Fruit fly (Drosophila melanogaster) whole organism, embryonic: Measurements from ENCODE around the gene CG31278.

Experiments used
- Ada2b ChIP-seq: fragments of 200-800 bp; sonication (Bioruptor generic); IDR thresholded peaks from 2 replicates; pipeline ENCODE4 v1.3.6; 2022; ENCODE audit warnings: missing biosample characterization, missing genetic modification characterization
- Atf6 ChIP-seq: fragments of 200-800 bp; sonication (Bioruptor generic); IDR thresholded peaks from 2 replicates; pipeline ENCODE4 v1.3.6; 2022; ENCODE audit warnings: missing biosample characterization, missing genetic modification characterization
- CG10654 ChIP-seq: fragments of 200-800 bp; sonication (Bioruptor generic); optimal IDR thresholded peaks from 2 replicates; lab custom pipeline; 2016; ENCODE audit warnings: missing biosample characterization, missing genetic modification characterization
- CG10959 ChIP-seq: fragments of 200-800 bp; sonication (Bioruptor generic); IDR thresholded peaks from 2 replicates; pipeline ENCODE4 v1.3.6; 2022; ENCODE audit warnings: missing biosample characterization, missing genetic modification characterization
- CG11085 ChIP-seq: fragments of 200-800 bp; sonication (Bioruptor generic); IDR thresholded peaks from 2 replicates; pipeline ENCODE4 v1.3.6; 2022; ENCODE audit warnings: missing biosample characterization, missing genetic modification characterization
- CG11560 ChIP-seq: fragments of 200-800 bp; sonication (Bioruptor generic); IDR thresholded peaks from 3 replicates; pipeline ENCODE4 v1.3.6; 2022; ENCODE audit warnings: missing biosample characterization, missing genetic modification characterization
- CG12299 ChIP-seq: fragments of 200-800 bp; sonication (Bioruptor generic); optimal IDR thresholded peaks from 2 replicates; lab custom pipeline; 2018; ENCODE audit warnings: missing biosample characterization, mild to moderate bottlenecking, missing genetic modification characterization
- CG13424 ChIP-seq: fragments of 200-800 bp; sonication (Bioruptor generic); optimal IDR thresholded peaks from 2 replicates; lab custom pipeline; 2019; ENCODE audit warnings: missing biosample characterization, mild to moderate bottlenecking, missing genetic modification characterization, moderate library complexity
- CG13894 ChIP-seq: fragments of 200-800 bp; sonication (Bioruptor generic); optimal IDR thresholded peaks from 3 replicates; lab custom pipeline; 2018; ENCODE audit warnings: missing biosample characterization, mild to moderate bottlenecking, missing genetic modification characterization, moderate library complexity
- CG18262 ChIP-seq: fragments of 200-800 bp; optimal IDR thresholded peaks from 3 replicates; lab custom pipeline; 2019; ENCODE audit warnings: missing biosample characterization, mild to moderate bottlenecking, missing genetic modification characterization, moderate library complexity
- CG1832 ChIP-seq: fragments of 200-800 bp; sonication (Bioruptor generic); optimal IDR thresholded peaks from 2 replicates; lab custom pipeline; 2017; ENCODE audit warnings: missing biosample characterization, mild to moderate bottlenecking, missing genetic modification characterization, inconsistent platforms
- CG32772 ChIP-seq: fragments of 200-800 bp; sonication (Bioruptor generic); IDR thresholded peaks from 2 replicates; pipeline ENCODE4 v1.3.6; 2022; ENCODE audit warnings: missing biosample characterization, missing genetic modification characterization
- CG33557 ChIP-seq: fragments of 200-800 bp; sonication (Bioruptor generic); optimal IDR thresholded peaks from 2 replicates; lab custom pipeline; 2019; ENCODE audit warnings: missing biosample characterization, mild to moderate bottlenecking, missing genetic modification characterization, moderate library complexity
- CG34376 ChIP-seq: fragments of 200-800 bp; sonication (Bioruptor generic); optimal IDR thresholded peaks from 2 replicates; lab custom pipeline; 2018; ENCODE audit warnings: missing biosample characterization, mild to moderate bottlenecking, missing genetic modification characterization
- CG3726 ChIP-seq: fragments of 200-800 bp; sonication (Bioruptor generic); IDR thresholded peaks from 3 replicates; pipeline ENCODE4, ENCODE4 v1.3.6; 2022; ENCODE audit warnings: missing biosample characterization, missing genetic modification characterization
- CG3838 ChIP-seq: fragments of 200-800 bp; sonication (Bioruptor generic); optimal IDR thresholded peaks from 3 replicates; lab custom pipeline; 2016; ENCODE audit warnings: missing biosample characterization, missing genetic modification characterization
- CG3847 ChIP-seq: fragments of 200-800 bp; sonication (Bioruptor generic); IDR thresholded peaks from 2 replicates; pipeline ENCODE4 v1.3.6; 2022; ENCODE audit warnings: missing biosample characterization, missing genetic modification characterization
- CG4328 ChIP-seq: fragments of 200-800 bp; sonication (Bioruptor generic); optimal IDR thresholded peaks from 3 replicates; lab custom pipeline; 2017; ENCODE audit warnings: missing biosample characterization, missing genetic modification reagents, missing genetic modification characterization
- CG5180 ChIP-seq: fragments of 200-800 bp; sonication (Bioruptor generic); optimal IDR thresholded peaks from 3 replicates; lab custom pipeline; 2017; ENCODE audit warnings: missing biosample characterization, missing genetic modification characterization, mild to moderate bottlenecking, moderate library complexity, missing genetic modification reagents
- CG6854 ChIP-seq: fragments of 200-800 bp; sonication (Bioruptor generic); optimal IDR thresholded peaks from 3 replicates; lab custom pipeline; 2017; ENCODE audit warnings: missing biosample characterization, mild to moderate bottlenecking, missing genetic modification characterization
- CG7963 ChIP-seq: fragments of 200-800 bp; sonication (Bioruptor generic); IDR thresholded peaks from 3 replicates; pipeline ENCODE4 v1.3.6; 2022; ENCODE audit warnings: missing biosample characterization, missing genetic modification characterization; ENCODE audit not compliant: partially characterized antibody
- CG7987 ChIP-seq: fragments of 200-800 bp; sonication (Bioruptor generic); optimal IDR thresholded peaks from 2 replicates; lab custom pipeline; 2018; ENCODE audit warnings: missing biosample characterization, mild to moderate bottlenecking, missing genetic modification characterization, moderate library complexity
- CG8089 ChIP-seq: fragments of 200-800 bp; sonication (Bioruptor generic); optimal IDR thresholded peaks from 3 replicates; lab custom pipeline; 2016; ENCODE audit warnings: missing biosample characterization, missing genetic modification characterization
- CG8924 ChIP-seq: fragments of 200-800 bp; optimal IDR thresholded peaks from 3 replicates; lab custom pipeline; 2019; ENCODE audit warnings: missing biosample characterization, mild to moderate bottlenecking, missing genetic modification characterization, moderate library complexity
- CG9437 ChIP-seq: fragments of 200-800 bp; sonication (Bioruptor generic); optimal IDR thresholded peaks from 2 replicates; lab custom pipeline; 2018; ENCODE audit warnings: missing biosample characterization, mild to moderate bottlenecking, missing genetic modification characterization
- Doc2 ChIP-seq: fragments of 200-800 bp; sonication (Bioruptor generic); IDR thresholded peaks from 2 replicates; pipeline ENCODE4 v1.3.6; 2022; ENCODE audit warnings: missing biosample characterization, missing genetic modification characterization
- Doc3 ChIP-seq: fragments of 200-800 bp; sonication (Bioruptor generic); IDR thresholded peaks from 3 replicates; pipeline ENCODE4 v1.3.6; 2022; ENCODE audit warnings: missing biosample characterization, missing genetic modification characterization; ENCODE audit not compliant: partially characterized antibody
- Drgx ChIP-seq: fragments of 200-800 bp; sonication (Bioruptor generic); IDR thresholded peaks from 2 replicates; pipeline ENCODE4 v1.3.6; 2022; ENCODE audit warnings: missing biosample characterization, missing genetic modification characterization
- Ets65A ChIP-seq: fragments of 200-800 bp; sonication (Bioruptor generic); peaks from one replicate; lab custom pipeline; 2016; ENCODE audit warnings: missing biosample characterization, missing genetic modification characterization
- HmgZ ChIP-seq: fragments of 200-800 bp; sonication (Bioruptor generic); optimal IDR thresholded peaks from 2 replicates; lab custom pipeline; 2018; ENCODE audit warnings: missing biosample characterization, mild to moderate bottlenecking, missing genetic modification characterization
- Hr39 ChIP-seq: fragments of >200 bp; optimal IDR thresholded peaks from 2 replicates; lab custom pipeline; 2017
- Med ChIP-seq: fragments of 200-800 bp; sonication (Bioruptor generic); peaks from one replicate; lab custom pipeline; 2016; ENCODE audit warnings: missing biosample characterization, missing genetic modification characterization, mild to moderate bottlenecking, inconsistent platforms, moderate library complexity
- Rx ChIP-seq: fragments of 200-800 bp; sonication (Bioruptor generic); IDR thresholded peaks from 2 replicates; pipeline ENCODE4 v1.3.6; 2022; ENCODE audit warnings: missing biosample characterization, missing genetic modification characterization
- Scr ChIP-seq: fragments of 200-800 bp; sonication (Bioruptor generic); IDR thresholded peaks from 2 replicates; pipeline ENCODE4 v1.3.6; 2022; ENCODE audit warnings: missing biosample characterization, missing genetic modification characterization; ENCODE audit not compliant: partially characterized antibody
- Sry-β ChIP-seq: fragments of 200-800 bp; sonication (Bioruptor generic); optimal IDR thresholded peaks from 2 replicates; lab custom pipeline; 2018; ENCODE audit warnings: missing biosample characterization, mild to moderate bottlenecking, missing genetic modification characterization, moderate library complexity
- al ChIP-seq: fragments of 200-800 bp; sonication (Bioruptor generic); IDR thresholded peaks from 2 replicates; pipeline ENCODE4 v1.3.6; 2022; ENCODE audit warnings: missing biosample characterization, missing genetic modification characterization
- ap ChIP-seq: fragments of 200-800 bp; sonication (Bioruptor generic); IDR thresholded peaks from 2 replicates; pipeline ENCODE4 v1.3.6; 2022; ENCODE audit warnings: missing biosample characterization, missing genetic modification characterization
- crp ChIP-seq, 2 experiments: fragments of 200-800 bp; sonication (Bioruptor generic); optimal IDR thresholded peaks; 2 replicates in 1 of 2; 3 replicates in 1 of 2; lab custom pipeline; 2017; ENCODE audit warnings: missing biosample characterization in 2 of 2, missing genetic modification characterization in 2 of 2, mild to moderate bottlenecking in 1 of 2, moderate library complexity in 1 of 2
- exex ChIP-seq: fragments of 200-800 bp; sonication (Bioruptor generic); optimal IDR thresholded peaks from 4 replicates; lab custom pipeline; 2018; ENCODE audit warnings: missing biosample characterization, mild to moderate bottlenecking, missing genetic modification characterization, moderate library complexity
- gfzf ChIP-seq: fragments of 200-800 bp; sonication (Bioruptor generic); optimal IDR thresholded peaks from 2 replicates; lab custom pipeline; 2016; ENCODE audit warnings: missing biosample characterization, mild to moderate bottlenecking, missing genetic modification characterization, moderate library complexity
- hbn ChIP-seq: fragments of 200-800 bp; sonication (Bioruptor generic); IDR thresholded peaks from 2 replicates; pipeline ENCODE4 v1.3.6; 2022; ENCODE audit warnings: missing biosample characterization, missing genetic modification characterization; ENCODE audit not compliant: partially characterized antibody
- her ChIP-seq: fragments of 200-800 bp; sonication (Bioruptor generic); optimal IDR thresholded peaks from 2 replicates; lab custom pipeline; 2016; ENCODE audit warnings: missing biosample characterization, missing genetic modification characterization
- jigr1 ChIP-seq: fragments of 200-800 bp; sonication (Bioruptor generic); IDR thresholded peaks from 3 replicates; pipeline ENCODE4 v1.3.6; 2022; ENCODE audit warnings: missing biosample characterization, missing genetic modification characterization
- mld ChIP-seq: fragments of 200-800 bp; sonication (Bioruptor generic); IDR thresholded peaks from 3 replicates; pipeline ENCODE4 v1.3.6; 2022; ENCODE audit warnings: missing biosample characterization, missing genetic modification characterization; ENCODE audit not compliant: partially characterized antibody
- nom ChIP-seq: fragments of 200-800 bp; sonication (Bioruptor generic); optimal IDR thresholded peaks from 2 replicates; lab custom pipeline; 2017; ENCODE audit warnings: missing biosample characterization, missing genetic modification characterization, mild to moderate bottlenecking, moderate library complexity, missing genetic modification reagents
- sna ChIP-seq: fragments of 200-800 bp; sonication (Bioruptor generic); IDR thresholded peaks from 2 replicates; pipeline ENCODE4 v1.3.6; 2022; ENCODE audit warnings: missing biosample characterization, missing genetic modification characterization; ENCODE audit not compliant: partially characterized antibody
- ttk ChIP-seq: fragments of 200-800 bp; sonication (Bioruptor generic); IDR thresholded peaks from 2 replicates; pipeline ENCODE4 v2.1.2; 2022; ENCODE audit warnings: missing biosample characterization, missing genetic modification characterization
- unc-4 ChIP-seq: fragments of 200-800 bp; sonication (Bioruptor generic); IDR thresholded peaks from 2 replicates; pipeline ENCODE4 v1.3.6; 2022; ENCODE audit warnings: missing biosample characterization, missing genetic modification characterization; ENCODE audit not compliant: partially characterized antibody
- vnd ChIP-seq: fragments of 200-800 bp; sonication (Bioruptor generic); IDR thresholded peaks from 3 replicates; pipeline ENCODE4 v1.3.6; 2022; ENCODE audit warnings: missing biosample characterization, missing genetic modification characterization; ENCODE audit not compliant: partially characterized antibody
- wek ChIP-seq: fragments of 200-800 bp; sonication (Bioruptor generic); optimal IDR thresholded peaks from 3 replicates; lab custom pipeline; 2018; ENCODE audit warnings: missing biosample characterization, mild to moderate bottlenecking, missing genetic modification characterization, moderate library complexity
- zfh2 ChIP-seq: fragments of 200-800 bp; sonication (Bioruptor generic); optimal IDR thresholded peaks from 2 replicates; lab custom pipeline; 2016; ENCODE audit warnings: missing biosample characterization, missing genetic modification characterization

CG31278 gene

dm6 chr3R:10708169-10708568 is at the start of gene CG31278 (continued):
- TF ChIP-seq Doc2 (GFP tag; lab: Robert Waterston, UW) (no peak), CG10959 (GFP tag; lab: Robert Waterston, UW) (no peak), CG12299 (tag; lab: Kevin White, UChicago) (no peak), CG18262 (no peak), Scr (GFP tag; lab: Robert Waterston, UW) (peak; percentile 83), HmgZ (no peak), Hr39 (lab: Kevin White, UChicago) (no peak), ttk (GFP tag; lab: Robert Waterston, UW) (no peak), vnd (peak; percentile 64; the same call in 2 of the 3 replicates), zfh2 (GFP tag; lab: Kevin White, UChicago) (no peak), exex (no peak), Sry-β (GFP tag; lab: Kevin White, UChicago) (no peak), CG11085 (GFP tag; lab: Robert Waterston, UW) (no peak), hbn (GFP tag; lab: Robert Waterston, UW) (peak; percentile 74), Drgx (GFP tag; lab: Robert Waterston, UW) (no peak), CG5180 (no peak), al (GFP tag; lab: Robert Waterston, UW) (no peak), CG32772 (GFP tag; lab: Robert Waterston, UW) (no peak), CG3838 (GFP tag; lab: Kevin White, UChicago) (no peak), CG7987 (GFP tag; lab: Kevin White, UChicago) (no peak), sna (GFP tag; lab: Robert Waterston, UW) (peak; percentile 78; the same call in 1 of the 2 replicates), CG13894 (tag; lab: Kevin White, UChicago) (no peak), CG8089 (GFP tag; lab: Kevin White, UChicago) (no peak), ap (GFP tag; lab: Robert Waterston, UW) (no peak), CG13424 (tag; lab: Kevin White, UChicago) (no peak), CG9437 (GFP tag; lab: Kevin White, UChicago) (no peak), Ets65A (GFP tag; lab: Kevin White, UChicago) (no peak), CG3726 (GFP tag; lab: Robert Waterston, UW) (no peak), CG6854 (GFP tag; lab: Kevin White, UChicago) (no peak), unc-4 (GFP tag; lab: Robert Waterston, UW) (peak; percentile 77), CG3847 (no peak), CG10654 (no peak), CG8924 (tag; lab: Kevin White, UChicago) (no peak), CG4328 (GFP tag; lab: Kevin White, UChicago) (no peak), Doc3 (GFP tag; lab: Robert Waterston, UW) (peak; percentile 71), CG11560 (tag; lab: Robert Waterston, UW) (no peak), nom (GFP tag; lab: Kevin White, UChicago) (no peak), CG1832 (GFP tag; lab: Kevin White, UChicago) (no peak), CG7963 (GFP tag; lab: Robert Waterston, UW) (peak; percentile 80), mld (GFP tag; lab: Robert Waterston, UW) (0 out of 3 replicates have a peak, but pooled peaks have one; percentile 53), gfzf (GFP tag; lab: Kevin White, UChicago) (peak; percentile 67), her (GFP tag; lab: Kevin White, UChicago) (no peak), CG34376 (GFP tag; lab: Kevin White, UChicago) (no peak), Atf6 (GFP tag; lab: Robert Waterston, UW) (no peak), Med (GFP tag; lab: Kevin White, UChicago) (peak; percentile 73), crp (GFP tag; optimal IDR thresholded peaks at IDR 0.05; lab: Kevin White, UChicago) (peak; percentile 31 to 89), CG33557 (GFP tag; lab: Kevin White, UChicago) (no peak), wek (no peak), jigr1 (no peak), Rx (no peak), Ada2b (no peak)
